Fruit fly (Drosophila melanogaster) whole organism, embryonic: ENCODE results near the gene gNacalpha.

ENCODE experiments used
- Blimp-1 ChIP-seq: fragments of 200-800 bp; sonication (Bioruptor generic); optimal IDR thresholded peaks from 3 replicates; lab custom pipeline; 2018; ENCODE audit warnings: missing biosample characterization, missing genetic modification characterization, mild to moderate bottlenecking, moderate library complexity, missing genetic modification reagents
- CG10147 ChIP-seq: fragments of 200-800 bp; sonication (Bioruptor generic); optimal IDR thresholded peaks from 2 replicates; lab custom pipeline; 2019; ENCODE audit warnings: missing biosample characterization, mild to moderate bottlenecking, missing genetic modification characterization, moderate library complexity
- CG10543 ChIP-seq: fragments of 200-800 bp; sonication (Bioruptor generic); optimal IDR thresholded peaks from 3 replicates; lab custom pipeline; 2017; ENCODE audit warnings: missing biosample characterization, mild to moderate bottlenecking, missing genetic modification characterization, moderate library complexity
- CG10959 ChIP-seq: fragments of 200-800 bp; sonication (Bioruptor generic); IDR thresholded peaks from 2 replicates; pipeline ENCODE4 v1.3.6; 2022; ENCODE audit warnings: missing biosample characterization, missing genetic modification characterization
- CG11696 ChIP-seq: fragments of 200-800 bp; sonication (Bioruptor generic); IDR thresholded peaks from 2 replicates; pipeline ENCODE4 v1.3.6; 2022; ENCODE audit warnings: missing biosample characterization, missing genetic modification characterization
- CG12942 ChIP-seq: fragments of 200-800 bp; sonication (Bioruptor generic); optimal IDR thresholded peaks from 3 replicates; lab custom pipeline; 2016; ENCODE audit warnings: missing biosample characterization, missing genetic modification characterization
- CG15269 ChIP-seq: fragments of 200-800 bp; sonication (Bioruptor generic); optimal IDR thresholded peaks from 2 replicates; lab custom pipeline; 2018; ENCODE audit warnings: missing biosample characterization, mild to moderate bottlenecking, missing genetic modification characterization, moderate library complexity
- CG15514 ChIP-seq: fragments of 200-800 bp; sonication (Bioruptor generic); optimal IDR thresholded peaks from 3 replicates; lab custom pipeline; 2017; ENCODE audit warnings: missing biosample characterization, missing genetic modification characterization, mild to moderate bottlenecking, moderate library complexity, missing genetic modification reagents
- CG15601 ChIP-seq: fragments of 200-800 bp; sonication (Bioruptor generic); optimal IDR thresholded peaks from 3 replicates; lab custom pipeline; 2019; ENCODE audit warnings: missing biosample characterization, mild to moderate bottlenecking, missing genetic modification characterization, moderate library complexity
- CG1602 ChIP-seq: fragments of 200-800 bp; sonication (Bioruptor generic); optimal IDR thresholded peaks from 3 replicates; lab custom pipeline; 2016; ENCODE audit warnings: missing biosample characterization, missing genetic modification characterization
- CG17612 ChIP-seq: fragments of 200-800 bp; sonication (Bioruptor generic); IDR thresholded peaks from 2 replicates; pipeline ENCODE4 v1.3.6; 2022; ENCODE audit warnings: missing biosample characterization, missing genetic modification characterization
- CG3838 ChIP-seq: fragments of 200-800 bp; sonication (Bioruptor generic); optimal IDR thresholded peaks from 3 replicates; lab custom pipeline; 2016; ENCODE audit warnings: missing biosample characterization, missing genetic modification characterization
- CG4282 ChIP-seq: fragments of 200-800 bp; sonication (Bioruptor generic); optimal IDR thresholded peaks from 2 replicates; lab custom pipeline; 2016; ENCODE audit warnings: missing biosample characterization, missing genetic modification characterization
- CG6683 ChIP-seq: fragments of 200-800 bp; sonication (Bioruptor generic); optimal IDR thresholded peaks from 2 replicates; lab custom pipeline; 2017; ENCODE audit warnings: missing biosample characterization, mild to moderate bottlenecking, missing genetic modification characterization, missing genetic modification reagents
- CG6854 ChIP-seq: fragments of 200-800 bp; sonication (Bioruptor generic); optimal IDR thresholded peaks from 3 replicates; lab custom pipeline; 2017; ENCODE audit warnings: missing biosample characterization, mild to moderate bottlenecking, missing genetic modification characterization
- CG7357 ChIP-seq: fragments of 200-800 bp; sonication (Bioruptor generic); IDR thresholded peaks from 3 replicates; pipeline ENCODE4 v1.3.6; 2022; ENCODE audit warnings: missing biosample characterization, missing genetic modification characterization
- CG7372 ChIP-seq: fragments of 200-800 bp; sonication (Bioruptor generic); IDR thresholded peaks from 2 replicates; pipeline ENCODE4 v1.3.6; 2022; ENCODE audit warnings: missing biosample characterization, missing genetic modification characterization
- CG9215 ChIP-seq: fragments of 200-800 bp; sonication (Bioruptor generic); IDR thresholded peaks from 2 replicates; pipeline ENCODE4 v1.3.6; 2022; ENCODE audit warnings: missing biosample characterization, missing genetic modification characterization
- CG9817 ChIP-seq: fragments of 200-800 bp; sonication (Bioruptor generic); optimal IDR thresholded peaks from 2 replicates; lab custom pipeline; 2018; ENCODE audit warnings: missing biosample characterization, mild to moderate bottlenecking, missing genetic modification characterization, moderate library complexity
- CHES-1-like ChIP-seq: fragments of 200-800 bp; sonication (Bioruptor generic); optimal IDR thresholded peaks from 2 replicates; lab custom pipeline; 2016; ENCODE audit warnings: missing biosample characterization, missing genetic modification characterization
- CoRest ChIP-seq: fragments of 200-800 bp; sonication (Bioruptor generic); optimal IDR thresholded peaks from 3 replicates; lab custom pipeline; 2018; ENCODE audit warnings: missing biosample characterization, mild to moderate bottlenecking, missing genetic modification characterization, moderate library complexity
- D ChIP-seq, 2 experiments: fragments of 200-800 bp in 1 of 2; fragments of >200 bp in 1 of 2; sonication (Bioruptor generic) in 1 of 2; optimal IDR thresholded peaks; 2 replicates in 1 of 2; 3 replicates in 1 of 2; lab custom pipeline; 2017; ENCODE audit warnings: mild to moderate bottlenecking in 1 of 2, missing biosample characterization in 1 of 2, missing genetic modification characterization in 1 of 2, missing genetic modification reagents in 1 of 2
- Dip2 ChIP-seq: fragments of 200-800 bp; sonication (Bioruptor generic); IDR thresholded peaks from 2 replicates; pipeline ENCODE4 v1.3.6; 2022; ENCODE audit warnings: missing biosample characterization, missing genetic modification characterization
- Ets97D ChIP-seq: fragments of 200-800 bp; sonication (Bioruptor generic); optimal IDR thresholded peaks from 3 replicates; lab custom pipeline; 2016; ENCODE audit warnings: missing biosample characterization, missing genetic modification characterization
- Gsc ChIP-seq: fragments of 200-800 bp; sonication (Bioruptor generic); IDR thresholded peaks from 2 replicates; pipeline ENCODE4 v1.3.6; 2022; ENCODE audit warnings: missing biosample characterization, missing genetic modification characterization
- H2.0 ChIP-seq: fragments of 200-800 bp; sonication (Bioruptor generic); IDR thresholded peaks from 2 replicates; pipeline ENCODE4 v1.3.6; 2022; ENCODE audit warnings: missing biosample characterization, missing genetic modification characterization
- HmgZ ChIP-seq: fragments of 200-800 bp; sonication (Bioruptor generic); optimal IDR thresholded peaks from 2 replicates; lab custom pipeline; 2018; ENCODE audit warnings: missing biosample characterization, mild to moderate bottlenecking, missing genetic modification characterization
- Hr51 ChIP-seq, 2 experiments: fragments of 200-800 bp; sonication (Bioruptor generic); optimal IDR thresholded peaks; 2 replicates in 1 of 2; 3 replicates in 1 of 2; lab custom pipeline; 2016 to 2018; ENCODE audit warnings: missing biosample characterization in 2 of 2, missing genetic modification characterization in 2 of 2, mild to moderate bottlenecking in 1 of 2, moderate library complexity in 1 of 2
- NFAT ChIP-seq: fragments of 200-800 bp; sonication (Bioruptor generic); IDR thresholded peaks from 2 replicates; pipeline ENCODE4 v1.3.6; 2022; ENCODE audit warnings: missing biosample characterization, missing genetic modification characterization
- Spps ChIP-seq: fragments of 200-800 bp; sonication (Bioruptor generic); optimal IDR thresholded peaks from 2 replicates; lab custom pipeline; 2018; ENCODE audit warnings: missing biosample characterization, mild to moderate bottlenecking, missing genetic modification characterization
- cato ChIP-seq: fragments of 200-800 bp; sonication (Bioruptor generic); optimal IDR thresholded peaks from 2 replicates; lab custom pipeline; 2016; ENCODE audit warnings: missing biosample characterization, missing genetic modification characterization, borderline replicate concordance
- caup ChIP-seq: fragments of 200-800 bp; sonication (Bioruptor generic); optimal IDR thresholded peaks from 3 replicates; lab custom pipeline; 2017; ENCODE audit warnings: missing biosample characterization, mild to moderate bottlenecking, missing genetic modification characterization, moderate library complexity; ENCODE audit not compliant: severe bottlenecking
- esg ChIP-seq: fragments of 200-800 bp; sonication (Bioruptor generic); conservative IDR thresholded peaks from 2 replicates; pipeline ENCODE4 v1.3.6; 2022; ENCODE audit warnings: missing biosample characterization, missing genetic modification characterization
- eyg ChIP-seq: fragments of 200-800 bp; sonication (Bioruptor generic); optimal IDR thresholded peaks from 3 replicates; lab custom pipeline; 2016; ENCODE audit warnings: missing biosample characterization, missing genetic modification characterization
- fd3F ChIP-seq: fragments of 200-800 bp; sonication (Bioruptor generic); optimal IDR thresholded peaks from 2 replicates; lab custom pipeline; 2018; ENCODE audit warnings: missing biosample characterization, mild to moderate bottlenecking, missing genetic modification characterization, moderate library complexity
- fd96Cb ChIP-seq: fragments of 200-800 bp; sonication (Bioruptor generic); optimal IDR thresholded peaks from 2 replicates; lab custom pipeline; 2018; ENCODE audit warnings: missing biosample characterization, mild to moderate bottlenecking, missing genetic modification characterization, moderate library complexity
- gem ChIP-seq: fragments of 200-800 bp; sonication (Bioruptor generic); optimal IDR thresholded peaks from 2 replicates; lab custom pipeline; 2019; ENCODE audit warnings: missing biosample characterization, mild to moderate bottlenecking, missing genetic modification characterization, moderate library complexity
- grn ChIP-seq: fragments of 200-800 bp; sonication (Bioruptor generic); optimal IDR thresholded peaks from 3 replicates; lab custom pipeline; 2017; ENCODE audit warnings: missing biosample characterization, missing genetic modification characterization
- gsb ChIP-seq: fragments of 200-800 bp; sonication (Bioruptor generic); IDR thresholded peaks from 2 replicates; pipeline ENCODE4 v1.3.6; 2022; ENCODE audit warnings: missing biosample characterization, missing genetic modification characterization
- hkb ChIP-seq, 2 experiments: fragments of 200-800 bp in 1 of 2; fragments of >200 bp in 1 of 2; sonication (Bioruptor generic) in 1 of 2; IDR thresholded peaks in 1 of 2; optimal IDR thresholded peaks in 1 of 2; 2 replicates each; pipeline versions ENCODE4 v1.3.6 to Lab custom; 2017 to 2022; ENCODE audit warnings: missing biosample characterization in 1 of 2, missing genetic modification characterization in 1 of 2
- lbe ChIP-seq: fragments of 200-800 bp; sonication (Bioruptor generic); optimal IDR thresholded peaks from 2 replicates; lab custom pipeline; 2016; ENCODE audit warnings: missing biosample characterization, mild to moderate bottlenecking, missing genetic modification characterization
- otp ChIP-seq: fragments of 200-800 bp; sonication (Bioruptor generic); IDR thresholded peaks from 3 replicates; pipeline ENCODE4, ENCODE4 v1.3.6; 2022; ENCODE audit warnings: missing biosample characterization, missing genetic modification characterization
- pum ChIP-seq: fragments of 200-800 bp; sonication (Bioruptor generic); optimal IDR thresholded peaks from 2 replicates; lab custom pipeline; 2016; ENCODE audit warnings: missing biosample characterization, missing genetic modification characterization
- schlank ChIP-seq: fragments of 200-800 bp; sonication (Bioruptor generic); optimal IDR thresholded peaks from 2 replicates; lab custom pipeline; 2018; ENCODE audit warnings: missing biosample characterization, mild to moderate bottlenecking, missing genetic modification characterization
- sna ChIP-seq: fragments of 200-800 bp; sonication (Bioruptor generic); IDR thresholded peaks from 2 replicates; pipeline ENCODE4 v1.3.6; 2022; ENCODE audit warnings: missing biosample characterization, missing genetic modification characterization; ENCODE audit not compliant: partially characterized antibody
- sqz ChIP-seq: fragments of 200-800 bp; sonication (Bioruptor generic); optimal IDR thresholded peaks from 3 replicates; lab custom pipeline; 2018; ENCODE audit warnings: missing biosample characterization, mild to moderate bottlenecking, missing genetic modification characterization
- ssp ChIP-seq: fragments of 200-800 bp; sonication (Bioruptor generic); IDR thresholded peaks from 2 replicates; pipeline ENCODE4 v1.3.6; 2022; ENCODE audit warnings: missing biosample characterization, missing genetic modification characterization
- trh ChIP-seq: fragments of 200-800 bp; sonication (Bioruptor generic); optimal IDR thresholded peaks from 2 replicates; lab custom pipeline; 2016; ENCODE audit warnings: missing biosample characterization, missing genetic modification characterization
- zfh1 ChIP-seq: fragments of 200-800 bp; sonication (Bioruptor generic); IDR thresholded peaks from 3 replicates; pipeline ENCODE4 v1.3.6; 2022; ENCODE audit warnings: missing biosample characterization, missing genetic modification characterization

The gNacalpha gene

dm6 chr2L:1072184-1072583 lies 35.1 kb downstream of the gNacalpha start (continued):
- TF ChIP-seq D (optimal IDR thresholded peaks at IDR 0.05; lab: Kevin White, UChicago) (no peak), D (GFP tag; optimal IDR thresholded peaks at IDR 0.05; lab: Kevin White, UChicago) (peak; percentile 96), otp (peak; percentile 98), H2.0 (GFP tag; lab: Robert Waterston, UW) (peak; percentile 70), CG9817 (peak; percentile 82), CG7372 (GFP tag; lab: Robert Waterston, UW) (peak; percentile 74), CG11696 (GFP tag; lab: Robert Waterston, UW) (peak; percentile 82), Gsc (GFP tag; lab: Robert Waterston, UW) (no peak), ssp (peak; percentile 57), hkb (optimal IDR thresholded peaks at IDR 0.05; lab: Kevin White, UChicago) (no peak), hkb (GFP tag; IDR thresholded peaks at IDR 0.05; lab: Robert Waterston, UW) (peak; percentile 94), CG3838 (GFP tag; lab: Kevin White, UChicago) (peak; percentile 94), lbe (GFP tag; lab: Kevin White, UChicago) (peak; percentile 46), Dip2 (GFP tag; lab: Robert Waterston, UW) (no peak), CG12942 (GFP tag; lab: Kevin White, UChicago) (peak; percentile 93), CG15514 (GFP tag; lab: Kevin White, UChicago) (peak; percentile 87), fd96Cb (tag; lab: Kevin White, UChicago) (peak; percentile 78), caup (GFP tag; lab: Kevin White, UChicago) (peak; percentile 97), Blimp-1 (GFP tag; lab: Kevin White, UChicago) (peak; percentile 95), schlank (peak; percentile 95), gem (peak; percentile 91), NFAT (GFP tag; lab: Robert Waterston, UW) (peak; percentile 81), pum (GFP tag; lab: Kevin White, UChicago) (peak; percentile 85), HmgZ (tag; lab: Kevin White, UChicago) (peak; percentile 96), eyg (peak; percentile 97), CG15601 (peak; percentile 98), esg (GFP tag; lab: Robert Waterston, UW) (peak; percentile 32; the same call in 1 of the 2 replicates), CG6683 (peak; percentile 90), fd3F (peak; percentile 85), CG4282 (peak; percentile 89), cato (peak; percentile 87), CG9215 (peak; percentile 57), CG7357 (peak; percentile 69), CG10147 (peak; percentile 57), CG17612 (GFP tag; lab: Robert Waterston, UW) (peak; percentile 70), zfh1 (GFP tag; lab: Robert Waterston, UW) (peak; percentile 95), CG1602 (peak; percentile 83), Ets97D (GFP tag; lab: Kevin White, UChicago) (peak; percentile 74), CHES-1-like (peak; percentile 95), CG15269 (tag; lab: Kevin White, UChicago) (peak; percentile 78), Hr51 (GFP tag; optimal IDR thresholded peaks at IDR 0.05; lab: Kevin White, UChicago) (peak; percentile 67 to 92), trh (peak; percentile 95), CoRest (tag; lab: Kevin White, UChicago) (peak; percentile 87), gsb (GFP tag; lab: Robert Waterston, UW) (peak; percentile 81), CG10959 (GFP tag; lab: Robert Waterston, UW) (peak; percentile 81), sna (GFP tag; lab: Robert Waterston, UW) (no peak), sqz (GFP tag; lab: Kevin White, UChicago) (peak; percentile 91), grn (peak; percentile 90), Spps (tag; lab: Kevin White, UChicago) (peak; percentile 93), CG10543 (peak; percentile 95), CG6854 (peak; percentile 88)
